Worm (Caenorhabditis elegans) whole organism, early embryonic: ENCODE data around the gene srx-92.
"Not testable (repeated sequence)": the region's sequence is repeated elsewhere in the genome, so short reads cannot be mapped to it uniquely, and the experiment has no call there.

Source experiments
- B0310.2 ChIP-seq: sonication (generic microtip); optimal IDR thresholded peaks from 2 replicates; lab custom pipeline; 2016; ENCODE audit warnings: mild to moderate bottlenecking, missing genetic modification characterization, missing compliant biosample characterization
- F13C5.2 ChIP-seq: sonication (generic microtip); optimal IDR thresholded peaks from 2 replicates; lab custom pipeline; 2017; ENCODE audit warnings: mild to moderate bottlenecking, missing genetic modification characterization, inconsistent platforms, missing compliant biosample characterization
- aly-1 ChIP-seq: sonication (generic microtip); optimal IDR thresholded peaks from 2 replicates; lab custom pipeline; 2016; ENCODE audit warnings: missing genetic modification characterization, missing compliant biosample characterization
- ama-1 ChIP-seq: fragments of 150-350 bp; optimal IDR thresholded peaks from 2 replicates; lab custom pipeline; 2014
- ceh-13 ChIP-seq: fragments of 200-800 bp; sonication (Bioruptor generic); optimal IDR thresholded peaks from 2 replicates; lab custom pipeline; 2018; ENCODE audit warnings: mild to moderate bottlenecking, missing genetic modification characterization, missing compliant biosample characterization
- ceh-36 ChIP-seq: sonication (generic microtip); optimal IDR thresholded peaks from 2 replicates; lab custom pipeline; 2016; ENCODE audit warnings: missing genetic modification characterization, inconsistent platforms, missing compliant biosample characterization
- ets-7 ChIP-seq: sonication (generic microtip); optimal IDR thresholded peaks from 2 replicates; lab custom pipeline; 2016; ENCODE audit warnings: missing genotype, missing genetic modification characterization, missing compliant biosample characterization
- flt-1 ChIP-seq: fragments of 200-800 bp; sonication (Bioruptor generic); IDR thresholded peaks from 2 replicates; pipeline ENCODE4 v1.3.6; 2022; ENCODE audit warnings: missing genetic modification characterization, missing compliant biosample characterization
- hmbx-1 ChIP-seq: sonication (generic microtip); optimal IDR thresholded peaks from 2 replicates; lab custom pipeline; 2016; ENCODE audit warnings: mild to moderate bottlenecking, missing genetic modification characterization, missing compliant biosample characterization
- hmg-4 ChIP-seq: fragments of 200-800 bp; sonication (Bioruptor generic); optimal IDR thresholded peaks from 2 replicates; lab custom pipeline; 2018; ENCODE audit warnings: mild to moderate bottlenecking, missing genetic modification characterization, missing compliant biosample characterization
- hnd-1 ChIP-seq: sonication (generic microtip); optimal IDR thresholded peaks from 2 replicates; lab custom pipeline; 2016; ENCODE audit warnings: missing genetic modification characterization, missing compliant biosample characterization
- pes-1 ChIP-seq: fragments of 200-800 bp; sonication (Bioruptor generic); IDR thresholded peaks from 2 replicates; pipeline ENCODE4 v1.3.6; 2022; ENCODE audit warnings: missing genetic modification reagents, missing genetic modification characterization, missing compliant biosample characterization
- scrt-1 ChIP-seq: fragments of 200-800 bp; sonication (Bioruptor generic); IDR thresholded peaks from 2 replicates; pipeline ENCODE4 v1.3.6; 2022; ENCODE audit warnings: missing genetic modification characterization, missing compliant biosample characterization
- sea-1 ChIP-seq: fragments of 200-800 bp; sonication (Bioruptor generic); conservative IDR thresholded peaks from 2 replicates; pipeline ENCODE4 v1.3.6; 2022; ENCODE audit warnings: missing genetic modification characterization, missing compliant biosample characterization
- tbx-11 ChIP-seq: fragments of 200-800 bp; sonication (Bioruptor generic); IDR thresholded peaks from 2 replicates; pipeline ENCODE4 v1.3.6; 2022; ENCODE audit warnings: missing genetic modification characterization, missing compliant biosample characterization
- tbx-37 ChIP-seq: fragments of 200-800 bp; sonication (Bioruptor generic); conservative IDR thresholded peaks from 2 replicates; pipeline ENCODE4 v1.3.6; 2022; ENCODE audit warnings: missing genetic modification reagents, missing genetic modification characterization, missing compliant biosample characterization
- tra-4 ChIP-seq: sonication (generic microtip); optimal IDR thresholded peaks from 2 replicates; lab custom pipeline; 2017; ENCODE audit warnings: missing genetic modification characterization, missing compliant biosample characterization

The srx-92 gene

DNA sequence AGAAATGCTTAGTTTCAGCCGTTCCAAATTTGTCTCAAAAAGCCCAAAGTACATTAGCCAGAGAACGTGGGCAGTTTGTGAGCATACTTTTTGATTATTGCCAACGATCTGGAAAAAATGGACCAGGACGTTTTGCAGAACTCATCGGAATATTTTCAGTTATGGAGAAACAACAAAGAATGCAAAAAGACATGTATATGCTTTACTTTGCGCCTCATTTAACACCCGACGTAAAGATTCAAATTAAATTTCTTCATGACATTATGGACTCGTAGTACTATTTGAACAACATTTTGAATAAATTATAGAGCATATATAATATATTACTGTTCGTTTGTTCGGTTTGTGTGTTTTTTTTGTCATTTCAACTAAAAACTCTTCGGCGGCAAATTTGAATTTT is 18.3 kb upstream of the srx-92 start, which contains the start of gene srh-244:
srh-244 (plus strand) TSS at position 301 of the 400 bp plus-strand sequence.
- TF ChIP-seq ceh-36, result no peak
- TF ChIP-seq tra-4, result no peak
- no peak for TF ChIP-seq pes-1 (GFP tag; lab: Robert Waterston, UW)
- no peak for TF ChIP-seq hmbx-1 (tag; lab: Kevin White, UChicago)
- TF ChIP-seq F13C5.2 (tag; lab: Kevin White, UChicago), result no peak
- no peak for TF ChIP-seq tbx-37
- TF ChIP-seq ets-7, result no peak
- no peak for TF ChIP-seq ama-1 (lab: Kevin White, UChicago)
- TF ChIP-seq flt-1 (GFP tag; lab: Robert Waterston, UW), result no peak
- TF ChIP-seq B0310.2, result no peak
- TF ChIP-seq tbx-11, result no peak
- no peak for TF ChIP-seq ceh-13 (GFP tag; lab: Kevin White, UChicago)

ce11 chrV:7341942-7342341 is 16.8 kb upstream of the srx-92 start, which contains the start of the genes nhr-263 and nhr-148:
Gene nhr-263, minus strand, starts transcription at chrV:7342042.
Gene nhr-148, plus strand, starts transcription at chrV:7342156.
- TF ChIP-seq hmbx-1 (tag; lab: Kevin White, UChicago) (no peak), sea-1 (no peak), aly-1 (tag; lab: Kevin White, UChicago) (no peak), flt-1 (GFP tag; lab: Robert Waterston, UW) (no peak), F13C5.2 (tag; lab: Kevin White, UChicago) (no peak), pes-1 (GFP tag; lab: Robert Waterston, UW) (no peak), hmg-4 (GFP tag; lab: Kevin White, UChicago) (no peak), ceh-13 (GFP tag; lab: Kevin White, UChicago) (no peak), ceh-36 (no peak), scrt-1 (GFP tag; lab: Robert Waterston, UW) (no peak), tra-4 (no peak), hnd-1 (tag; lab: Kevin White, UChicago) (no peak), B0310.2 (no peak), ama-1 (lab: Kevin White, UChicago) (no peak)

ce11 chrV:7339831-7340230 is 14.6 kb upstream of the srx-92 start, which contains the start of gene srh-187:
Gene srh-187, minus strand, starts transcription at chrV:7339931.
- TF ChIP-seq sea-1 (no peak), ets-7 (no peak), B0310.2 (no peak), ceh-13 (GFP tag; lab: Kevin White, UChicago) (no peak), tra-4 (no peak)

- not testable (repeated sequence) for TF ChIP-seq tbx-11; sea-1; aly-1 (tag; lab: Kevin White, UChicago)
Observed at ce11 chrV:7337218-7337617, 12.0 kb upstream of the srx-92 start, which contains the start of gene F10G2.7. Gene F10G2.7, minus strand, starts transcription at chrV:7337318.

DNA sequence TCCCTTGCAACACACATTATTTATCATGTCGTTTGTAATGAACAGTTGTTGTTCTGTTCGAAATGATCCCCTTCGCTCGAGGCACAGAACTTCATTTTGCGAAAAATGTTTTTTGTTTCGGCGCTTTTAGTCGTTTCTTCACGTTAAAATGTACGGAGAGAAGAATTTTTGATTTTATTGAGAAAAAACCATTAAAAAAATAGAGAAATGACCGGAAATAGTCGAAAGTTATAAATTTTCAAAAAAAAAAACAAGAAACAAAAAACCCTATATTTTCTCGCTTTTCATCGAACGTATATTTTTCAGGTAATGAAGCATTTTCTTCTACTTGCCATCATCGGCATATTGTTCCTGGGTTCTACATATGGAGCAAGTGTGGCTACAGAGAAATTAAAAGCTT is 7.1 kb upstream of the srx-92 start, which contains the start of gene F10G2.1:
F10G2.1 (plus strand) TSS at position 301 of the 400 bp plus-strand sequence.
- no peak for TF ChIP-seq ama-1 (lab: Kevin White, UChicago)
- TF ChIP-seq hmg-4 (GFP tag; lab: Kevin White, UChicago), result no peak
- no peak for TF ChIP-seq tra-4

DNA sequence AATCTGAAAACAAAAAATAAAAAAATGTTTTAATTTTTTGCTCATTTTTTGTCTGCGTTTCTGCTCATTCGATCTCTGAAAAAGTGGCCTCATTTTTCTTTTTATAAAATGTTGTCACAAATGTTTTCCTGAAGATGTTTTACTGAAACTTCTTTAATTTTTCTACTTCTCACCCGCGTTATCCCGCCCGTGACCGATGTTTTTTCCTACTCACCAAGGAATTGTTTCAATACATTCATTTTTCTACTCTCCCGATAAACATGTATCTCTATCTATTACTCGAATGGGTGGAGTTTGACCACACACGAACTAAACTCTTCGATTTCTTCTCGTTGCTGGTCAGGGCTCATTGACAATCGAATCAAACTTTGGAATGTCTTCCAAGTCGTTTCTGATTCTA is 5.7 kb upstream of the srx-92 start, which contains the start of gene F10G2.2:
F10G2.2 (plus strand) TSS at position 301 of the 400 bp plus-strand sequence.
- TF ChIP-seq hnd-1 (tag; lab: Kevin White, UChicago), result no peak
- no peak for TF ChIP-seq flt-1 (GFP tag; lab: Robert Waterston, UW)
- TF ChIP-seq hmbx-1 (tag; lab: Kevin White, UChicago), result no peak
- no peak for TF ChIP-seq hmg-4 (GFP tag; lab: Kevin White, UChicago)
- TF ChIP-seq tbx-37, result no peak
- TF ChIP-seq sea-1, result no peak
- TF ChIP-seq ets-7, result no peak
- TF ChIP-seq aly-1 (tag; lab: Kevin White, UChicago), result no peak
- no peak for TF ChIP-seq B0310.2
- TF ChIP-seq tbx-11, result no peak
- TF ChIP-seq ceh-36, result no peak
- TF ChIP-seq ama-1 (lab: Kevin White, UChicago), result no peak
- no peak for TF ChIP-seq F13C5.2 (tag; lab: Kevin White, UChicago)
- TF ChIP-seq ceh-13 (GFP tag; lab: Kevin White, UChicago), result no peak
- no peak for TF ChIP-seq scrt-1 (GFP tag; lab: Robert Waterston, UW)
- TF ChIP-seq pes-1 (GFP tag; lab: Robert Waterston, UW), result no peak
- no peak for TF ChIP-seq tra-4

- TF ChIP-seq ets-7 (no peak), ceh-36 (no peak), tbx-11 (no peak), hmg-4 (GFP tag; lab: Kevin White, UChicago) (no peak), pes-1 (GFP tag; lab: Robert Waterston, UW) (no peak), aly-1 (tag; lab: Kevin White, UChicago) (no peak), scrt-1 (GFP tag; lab: Robert Waterston, UW) (no peak), hnd-1 (tag; lab: Kevin White, UChicago) (no peak), flt-1 (GFP tag; lab: Robert Waterston, UW) (no peak), ama-1 (lab: Kevin White, UChicago) (no peak), B0310.2 (no peak), ceh-13 (GFP tag; lab: Kevin White, UChicago) (no peak), hmbx-1 (tag; lab: Kevin White, UChicago) (no peak), F13C5.2 (tag; lab: Kevin White, UChicago) (no peak), sea-1 (no peak), tbx-37 (no peak), tra-4 (no peak)
Observed at ce11 chrV:7328092-7328491, 2.9 kb upstream of the srx-92 start, which contains the start of gene clec-7. Gene clec-7, plus strand, starts transcription at chrV:7328392.

- no peak for TF ChIP-seq hnd-1 (tag; lab: Kevin White, UChicago)
- TF ChIP-seq aly-1 (tag; lab: Kevin White, UChicago), result no peak
- TF ChIP-seq ama-1 (lab: Kevin White, UChicago), result no peak
- no peak for TF ChIP-seq tra-4
- TF ChIP-seq ceh-36, result no peak
- TF ChIP-seq F13C5.2 (tag; lab: Kevin White, UChicago), result no peak
- TF ChIP-seq hmg-4 (GFP tag; lab: Kevin White, UChicago), result no peak
- no peak for TF ChIP-seq ceh-13 (GFP tag; lab: Kevin White, UChicago)
Observed at ce11 chrV:7326928-7327327, 1.7 kb upstream of the srx-92 start, which contains the start of gene F10G2.4. Gene F10G2.4, plus strand, starts transcription at chrV:7327228.
